Fruit fly (Drosophila melanogaster) whole organism, pupa: ENCODE measurements around the gene CG32727.

ENCODE experiments used
- CG10348 ChIP-seq: fragments of 200-800 bp; sonication (Bioruptor generic); IDR thresholded peaks from 2 replicates; pipeline ENCODE4 v1.3.6; 2022; ENCODE audit warnings: missing biosample characterization, missing genetic modification characterization
- CG12605 ChIP-seq: fragments of 200-800 bp; sonication (Bioruptor generic); IDR thresholded peaks from 2 replicates; pipeline ENCODE4 v1.3.6; 2022; ENCODE audit warnings: missing biosample characterization, missing genetic modification characterization
- CG13204 ChIP-seq: fragments of 200-800 bp; sonication (Bioruptor generic); optimal IDR thresholded peaks from 2 replicates; lab custom pipeline; 2018; ENCODE audit warnings: missing biosample characterization, mild to moderate bottlenecking, missing genetic modification characterization, moderate library complexity
- CG14655 ChIP-seq: fragments of 200-800 bp; sonication (Bioruptor generic); optimal IDR thresholded peaks from 3 replicates; lab custom pipeline; 2017; ENCODE audit warnings: mild to moderate bottlenecking, missing biosample characterization, missing genetic modification reagents, missing genetic modification characterization
- CG15710 ChIP-seq: fragments of 200-800 bp; sonication (Bioruptor generic); optimal IDR thresholded peaks from 2 replicates; lab custom pipeline; 2018; ENCODE audit warnings: missing biosample characterization, mild to moderate bottlenecking, missing genetic modification characterization, moderate library complexity
- CG17806 ChIP-seq: fragments of 200-800 bp; sonication (Bioruptor generic); optimal IDR thresholded peaks from 2 replicates; lab custom pipeline; 2018; ENCODE audit warnings: missing biosample characterization, mild to moderate bottlenecking, missing genetic modification characterization, moderate library complexity
- CG32121 ChIP-seq: fragments of 200-800 bp; sonication (Bioruptor generic); IDR thresholded peaks from 2 replicates; pipeline ENCODE4 v1.3.6; 2022; ENCODE audit warnings: missing biosample characterization, missing genetic modification characterization
- CG34367 ChIP-seq: fragments of 200-800 bp; sonication (Bioruptor generic); optimal IDR thresholded peaks from 2 replicates; lab custom pipeline; 2018; ENCODE audit warnings: missing biosample characterization, mild to moderate bottlenecking, missing genetic modification characterization
- CG4496 ChIP-seq: fragments of 200-800 bp; sonication (Bioruptor generic); IDR thresholded peaks from 3 replicates; pipeline ENCODE4 v1.3.6; 2022; ENCODE audit warnings: missing biosample characterization, missing genetic modification characterization
- CG8159 ChIP-seq: fragments of 200-800 bp; sonication (Bioruptor generic); optimal IDR thresholded peaks from 3 replicates; lab custom pipeline; 2018; ENCODE audit warnings: missing biosample characterization, mild to moderate bottlenecking, missing genetic modification characterization, moderate library complexity
- CG8301 ChIP-seq: fragments of 200-800 bp; sonication (Bioruptor generic); optimal IDR thresholded peaks from 2 replicates; lab custom pipeline; 2018; ENCODE audit warnings: missing biosample characterization, mild to moderate bottlenecking, missing genetic modification characterization
- CG9948 ChIP-seq: fragments of 200-800 bp; sonication (Bioruptor generic); optimal IDR thresholded peaks from 2 replicates; lab custom pipeline; 2018; ENCODE audit warnings: missing biosample characterization, mild to moderate bottlenecking, missing genetic modification characterization, moderate library complexity
- D1 ChIP-seq: fragments of 200-800 bp; sonication (Bioruptor generic); optimal IDR thresholded peaks from 2 replicates; lab custom pipeline; 2018; ENCODE audit warnings: missing biosample characterization, mild to moderate bottlenecking, missing genetic modification characterization, moderate library complexity
- EcR ChIP-seq: fragments of 200-800 bp; sonication (Bioruptor generic); optimal IDR thresholded peaks from 3 replicates; lab custom pipeline; 2019; ENCODE audit warnings: missing biosample characterization, missing genetic modification characterization, mild to moderate bottlenecking, moderate library complexity, missing genetic modification reagents
- Ets98B ChIP-seq: fragments of 200-800 bp; sonication (Bioruptor generic); IDR thresholded peaks from 2 replicates; pipeline ENCODE4 v1.3.6; 2022; ENCODE audit warnings: missing biosample characterization, missing genetic modification characterization
- Pif1A ChIP-seq: fragments of 200-800 bp; sonication (Bioruptor generic); optimal IDR thresholded peaks from 3 replicates; lab custom pipeline; 2016; ENCODE audit warnings: missing biosample characterization, missing genetic modification characterization
- Pif1B ChIP-seq: fragments of 200-800 bp; sonication (Bioruptor generic); optimal IDR thresholded peaks from 3 replicates; lab custom pipeline; 2016; ENCODE audit warnings: missing biosample characterization, missing genetic modification characterization
- Snoo ChIP-seq: fragments of 200-800 bp; sonication (Bioruptor generic); optimal IDR thresholded peaks from 3 replicates; lab custom pipeline; 2017; ENCODE audit warnings: missing biosample characterization, mild to moderate bottlenecking, missing genetic modification characterization, inconsistent platforms
- fd96Ca ChIP-seq: fragments of 200-800 bp; sonication (Bioruptor generic); IDR thresholded peaks from 3 replicates; pipeline ENCODE4 v1.3.6; 2022; ENCODE audit warnings: missing biosample characterization, missing genetic modification characterization
- gl ChIP-seq: fragments of 200-800 bp; sonication (Bioruptor generic); optimal IDR thresholded peaks from 2 replicates; lab custom pipeline; 2018; ENCODE audit warnings: missing biosample characterization, mild to moderate bottlenecking, missing genetic modification characterization
- rn ChIP-seq: fragments of 200-800 bp; sonication (Bioruptor generic); IDR thresholded peaks from 2 replicates; pipeline ENCODE4 v1.3.6; 2022; ENCODE audit warnings: missing biosample characterization, missing genetic modification characterization

The CG32727 gene

dm6 chrX:7415027-7415426, 8.0 kb downstream of the CG32727 start:
- TF ChIP-seq rn (GFP tag; lab: Robert Waterston, UW) (no peak), fd96Ca (no peak), Pif1B (GFP tag; lab: Kevin White, UChicago) (no peak), CG34367 (no peak), CG12605 (GFP tag; lab: Robert Waterston, UW) (no peak), CG14655 (GFP tag; lab: Kevin White, UChicago) (no peak), CG8159 (tag; lab: Kevin White, UChicago) (no peak), CG32121 (GFP tag; lab: Robert Waterston, UW) (no peak)

- TF ChIP-seq CG4496 = no peak
- no peak for TF ChIP-seq Pif1A (GFP tag; lab: Kevin White, UChicago)
- no peak for TF ChIP-seq CG9948 (tag; lab: Kevin White, UChicago)
- TF ChIP-seq CG14655 (GFP tag; lab: Kevin White, UChicago) = no peak
- no peak for TF ChIP-seq CG34367
- no peak for TF ChIP-seq CG10348 (GFP tag; lab: Robert Waterston, UW)
- TF ChIP-seq CG8301 (tag; lab: Kevin White, UChicago) = no peak
- TF ChIP-seq CG32121 (GFP tag; lab: Robert Waterston, UW) = no peak
- TF ChIP-seq CG17806 (tag; lab: Kevin White, UChicago) = no peak
- TF ChIP-seq Snoo (tag; lab: Kevin White, UChicago) = no peak
- TF ChIP-seq Pif1B (GFP tag; lab: Kevin White, UChicago) = no peak
- TF ChIP-seq CG15710 (tag; lab: Kevin White, UChicago) = no peak
- no peak for TF ChIP-seq EcR (GFP tag; lab: Kevin White, UChicago)
- no peak for TF ChIP-seq fd96Ca
- no peak for TF ChIP-seq gl
- no peak for TF ChIP-seq D1 (tag; lab: Kevin White, UChicago)
- no peak for TF ChIP-seq Ets98B (GFP tag; lab: Robert Waterston, UW)
- TF ChIP-seq CG12605 (GFP tag; lab: Robert Waterston, UW) = no peak
- no peak for TF ChIP-seq CG13204 (GFP tag; lab: Kevin White, UChicago)
- TF ChIP-seq CG8159 (tag; lab: Kevin White, UChicago) = no peak
Observed at dm6 chrX:7416953-7417352, 9.9 kb downstream of the CG32727 start, which contains the start of gene CG34337. CG34337 (plus strand) TSS chrX:7417253.

dm6 chrX:7417875-7418274, 10.9 kb downstream of the CG32727 start:
- TF ChIP-seq CG12605 (GFP tag; lab: Robert Waterston, UW) (no peak), Snoo (tag; lab: Kevin White, UChicago) (no peak), EcR (GFP tag; lab: Kevin White, UChicago) (no peak), gl (no peak), fd96Ca (no peak), Pif1A (GFP tag; lab: Kevin White, UChicago) (no peak), D1 (tag; lab: Kevin White, UChicago) (no peak), Pif1B (GFP tag; lab: Kevin White, UChicago) (no peak), CG32121 (GFP tag; lab: Robert Waterston, UW) (no peak), CG10348 (GFP tag; lab: Robert Waterston, UW) (no peak), Ets98B (GFP tag; lab: Robert Waterston, UW) (no peak), CG34367 (no peak), rn (GFP tag; lab: Robert Waterston, UW) (no peak), CG13204 (GFP tag; lab: Kevin White, UChicago) (no peak), CG17806 (tag; lab: Kevin White, UChicago) (no peak)

dm6 chrX:7418294-7418693, 11.3 kb downstream of the CG32727 start, which contains the start of gene rumpel:
rumpel (plus strand) TSS chrX:7418594.
- no peak for TF ChIP-seq Pif1B (GFP tag; lab: Kevin White, UChicago)
- no peak for TF ChIP-seq CG32121 (GFP tag; lab: Robert Waterston, UW)
- no peak for TF ChIP-seq CG17806 (tag; lab: Kevin White, UChicago)
- TF ChIP-seq Ets98B (GFP tag; lab: Robert Waterston, UW) = no peak
- TF ChIP-seq CG12605 (GFP tag; lab: Robert Waterston, UW) = no peak
- no peak for TF ChIP-seq Snoo (tag; lab: Kevin White, UChicago)
- TF ChIP-seq CG9948 (tag; lab: Kevin White, UChicago) = no peak
- no peak for TF ChIP-seq fd96Ca
- no peak for TF ChIP-seq CG8159 (tag; lab: Kevin White, UChicago)
- no peak for TF ChIP-seq Pif1A (GFP tag; lab: Kevin White, UChicago)
- no peak for TF ChIP-seq EcR (GFP tag; lab: Kevin White, UChicago)
- no peak for TF ChIP-seq CG13204 (GFP tag; lab: Kevin White, UChicago)

dm6 chrX:7422577-7422976, 15.6 kb downstream of the CG32727 start:
- TF ChIP-seq CG9948 (tag; lab: Kevin White, UChicago) = no peak
- TF ChIP-seq CG15710 (tag; lab: Kevin White, UChicago) = no peak
- no peak for TF ChIP-seq CG34367
- TF ChIP-seq CG13204 (GFP tag; lab: Kevin White, UChicago) = no peak
- no peak for TF ChIP-seq CG10348 (GFP tag; lab: Robert Waterston, UW)
- TF ChIP-seq EcR (GFP tag; lab: Kevin White, UChicago) = no peak
- no peak for TF ChIP-seq CG32121 (GFP tag; lab: Robert Waterston, UW)

dm6 chrX:7424742-7425141, 17.7 kb downstream of the CG32727 start, which contains the start of gene CG15036:
CG15036 (minus strand) TSS chrX:7424842.
- TF ChIP-seq CG32121 (GFP tag; lab: Robert Waterston, UW) (no peak), CG34367 (no peak), CG10348 (GFP tag; lab: Robert Waterston, UW) (no peak), gl (no peak), fd96Ca (no peak), CG15710 (tag; lab: Kevin White, UChicago) (no peak), D1 (tag; lab: Kevin White, UChicago) (no peak), CG12605 (GFP tag; lab: Robert Waterston, UW) (no peak), EcR (GFP tag; lab: Kevin White, UChicago) (no peak), Pif1A (GFP tag; lab: Kevin White, UChicago) (no peak), Snoo (tag; lab: Kevin White, UChicago) (no peak), CG8159 (tag; lab: Kevin White, UChicago) (no peak), CG9948 (tag; lab: Kevin White, UChicago) (no peak), rn (GFP tag; lab: Robert Waterston, UW) (no peak), Ets98B (GFP tag; lab: Robert Waterston, UW) (no peak), CG17806 (tag; lab: Kevin White, UChicago) (no peak), CG8301 (tag; lab: Kevin White, UChicago) (no peak), CG14655 (GFP tag; lab: Kevin White, UChicago) (no peak), Pif1B (GFP tag; lab: Kevin White, UChicago) (no peak), CG13204 (GFP tag; lab: Kevin White, UChicago) (no peak)
- TF ChIP-seq, all 21 proteins: peak for 0
